Fruit fly (Drosophila melanogaster) Kc167 (cell line): ENCODE results near the gene Ilp4.

Experiments used
- Myc ChIP-seq: fragments of >200 bp; optimal IDR thresholded peaks from 2 replicates; lab custom pipeline; 2017; ENCODE audit warnings: missing external identifiers
- Sin3A ChIP-seq: fragments of >200 bp; optimal IDR thresholded peaks from 2 replicates; lab custom pipeline; 2018; ENCODE audit warnings: missing external identifiers
- h ChIP-seq: fragments of >200 bp; optimal IDR thresholded peaks from 3 replicates; lab custom pipeline; 2018; ENCODE audit warnings: missing external identifiers
- insv ChIP-seq: fragments of >200 bp; optimal IDR thresholded peaks from 3 replicates; lab custom pipeline; 2018; ENCODE audit warnings: missing external identifiers
- psq ChIP-seq: fragments of >200 bp; optimal IDR thresholded peaks from 2 replicates; lab custom pipeline; 2017; ENCODE audit warnings: missing external identifiers
- ttk ChIP-seq: sonication (Bioruptor generic); optimal IDR thresholded peaks from 2 replicates; lab custom pipeline; 2017; ENCODE audit warnings: missing external identifiers

Gene Ilp4

DNA sequence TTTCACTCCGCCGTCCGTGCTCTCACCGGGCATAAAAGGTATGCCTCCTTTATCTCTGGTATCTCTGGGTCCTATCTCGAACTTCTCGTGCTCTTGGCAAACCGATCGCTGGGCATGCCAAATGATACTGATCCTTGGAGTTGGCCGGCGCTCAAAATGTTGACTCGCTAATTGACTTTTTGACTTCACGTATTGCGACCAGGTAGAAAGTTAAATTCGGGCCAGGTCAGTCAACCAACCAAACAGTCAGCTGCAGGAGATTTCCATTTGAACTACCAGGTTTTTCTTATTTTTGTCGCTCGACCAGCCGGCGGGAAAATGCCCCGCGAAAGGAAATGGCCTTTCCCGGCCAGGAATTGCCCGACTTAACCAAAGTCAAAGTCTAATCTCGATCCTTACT is at the start of gene Ilp4:
Gene Ilp4, minus strand, starts transcription at position 139 of the 400 bp plus-strand sequence.
- no peak for TF ChIP-seq ttk (lab: Kevin White, UChicago)
- TF ChIP-seq psq (lab: Kevin White, UChicago), result no peak
- TF ChIP-seq h (lab: Kevin White, UChicago), result no peak
- TF ChIP-seq insv, result no peak
- no peak for TF ChIP-seq Myc (lab: Kevin White, UChicago)
- TF ChIP-seq Sin3A (lab: Kevin White, UChicago), result no peak

DNA sequence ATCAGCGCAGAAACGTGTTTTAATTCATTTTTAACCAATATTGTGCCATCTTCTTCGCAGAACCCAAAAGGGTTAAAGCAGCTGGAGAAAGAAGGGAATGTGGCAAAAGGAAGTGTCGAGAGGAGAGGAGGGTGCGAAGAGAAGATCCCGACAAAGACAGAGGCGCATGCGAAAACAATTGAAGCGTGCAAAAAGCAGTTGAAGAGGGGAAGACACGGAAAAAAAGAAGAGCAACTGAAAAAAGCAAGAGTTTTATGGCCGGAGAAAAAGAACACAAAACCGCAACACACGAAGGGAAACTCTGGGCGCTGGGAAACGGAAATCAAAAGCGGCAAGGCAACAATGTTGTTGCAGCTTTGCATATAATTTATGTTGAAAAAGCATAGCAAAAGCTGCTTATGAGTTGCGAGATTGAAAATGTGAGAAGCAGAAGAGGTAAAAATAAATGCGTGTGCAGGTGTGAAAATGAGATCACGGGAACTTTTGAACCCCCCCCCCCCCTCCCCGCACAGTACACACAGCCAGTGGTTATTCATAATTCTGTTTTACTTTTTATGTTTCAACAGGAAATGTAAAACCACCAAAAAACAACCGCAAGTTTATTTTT is 49.2 kb upstream of the Ilp4 start:
- TF ChIP-seq h (lab: Kevin White, UChicago) (no peak), psq (lab: Kevin White, UChicago) (no peak), Sin3A (lab: Kevin White, UChicago) (no peak), ttk (lab: Kevin White, UChicago) (no peak), Myc (lab: Kevin White, UChicago) (no peak), insv (no peak)

DNA sequence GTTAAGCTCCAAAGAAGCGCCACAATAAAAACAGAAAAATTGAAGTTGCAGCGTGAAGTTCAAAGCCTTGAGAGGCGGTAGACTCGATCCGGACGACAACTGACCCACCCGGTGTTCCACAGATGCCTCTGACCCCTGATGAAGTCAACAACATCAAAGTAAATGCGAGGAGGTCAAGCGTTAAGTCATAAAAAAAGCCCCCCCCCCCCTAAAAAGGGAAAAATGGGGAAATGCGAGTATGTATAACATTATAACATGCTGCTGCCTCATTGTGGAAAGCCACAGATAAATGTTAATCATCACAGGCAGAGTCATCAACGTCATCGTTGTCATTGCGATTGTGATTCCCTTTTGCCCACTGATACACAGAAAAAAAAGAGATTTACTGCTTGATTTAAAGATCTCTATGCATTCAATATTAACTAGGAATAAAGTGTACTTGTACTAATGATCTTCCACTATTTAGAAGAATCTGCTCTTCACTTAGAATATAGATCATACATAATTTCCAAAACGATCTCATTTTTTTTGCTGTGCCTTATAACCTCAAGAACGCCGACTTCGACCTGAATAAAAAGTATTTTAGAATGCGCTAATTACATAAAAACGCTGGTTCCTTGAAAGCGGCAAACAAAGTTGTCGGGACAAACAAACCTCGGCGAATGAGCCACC is 47.1 kb upstream of the Ilp4 start:
- TF ChIP-seq Myc (lab: Kevin White, UChicago), result no peak

DNA sequence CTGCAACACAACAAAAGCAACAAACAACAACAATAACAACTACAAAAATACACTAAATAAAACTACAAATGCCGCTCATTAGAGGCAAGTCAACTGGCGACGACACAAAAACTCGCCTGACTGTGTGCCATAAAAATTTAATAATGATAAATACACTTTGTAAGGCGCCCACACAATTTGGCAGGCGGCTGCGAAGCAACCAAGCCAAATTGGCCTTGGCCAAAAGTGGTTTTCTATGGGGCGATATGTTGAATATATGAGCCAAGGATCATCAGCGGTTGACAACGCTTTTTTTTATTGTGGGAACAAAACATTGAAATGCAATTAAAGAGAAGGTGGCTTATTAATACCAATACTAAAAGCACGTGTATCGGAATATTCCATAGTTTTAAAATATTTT is 46.1 kb upstream of the Ilp4 start:
- TF ChIP-seq ttk (lab: Kevin White, UChicago) (no peak), insv (no peak), Sin3A (lab: Kevin White, UChicago) (no peak), psq (lab: Kevin White, UChicago) (no peak), h (lab: Kevin White, UChicago) (no peak), Myc (lab: Kevin White, UChicago) (no peak)

DNA sequence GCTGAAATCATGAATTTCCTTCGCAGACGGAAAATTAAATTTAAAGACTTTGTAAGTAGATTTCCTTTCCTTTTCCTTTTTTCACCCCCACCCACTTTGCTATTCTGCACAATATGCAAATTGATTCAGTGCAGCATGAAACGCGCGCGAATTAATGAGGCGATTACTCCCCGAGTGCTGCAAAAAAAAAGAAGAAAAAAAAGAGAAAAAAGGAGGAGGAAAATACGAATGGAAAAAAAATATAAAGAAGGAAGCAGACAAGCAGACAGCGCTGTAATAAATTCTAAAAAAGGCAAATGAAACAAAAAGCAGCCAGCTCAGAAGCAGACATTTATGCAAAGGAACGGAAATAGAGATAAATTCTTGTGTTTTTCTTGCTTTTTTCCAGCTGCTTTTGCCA is 44.7 kb upstream of the Ilp4 start:
- no peak for TF ChIP-seq h (lab: Kevin White, UChicago)
- TF ChIP-seq Myc (lab: Kevin White, UChicago), result no peak
- no peak for TF ChIP-seq Sin3A (lab: Kevin White, UChicago)
- no peak for TF ChIP-seq psq (lab: Kevin White, UChicago)
- TF ChIP-seq insv, result no peak

DNA sequence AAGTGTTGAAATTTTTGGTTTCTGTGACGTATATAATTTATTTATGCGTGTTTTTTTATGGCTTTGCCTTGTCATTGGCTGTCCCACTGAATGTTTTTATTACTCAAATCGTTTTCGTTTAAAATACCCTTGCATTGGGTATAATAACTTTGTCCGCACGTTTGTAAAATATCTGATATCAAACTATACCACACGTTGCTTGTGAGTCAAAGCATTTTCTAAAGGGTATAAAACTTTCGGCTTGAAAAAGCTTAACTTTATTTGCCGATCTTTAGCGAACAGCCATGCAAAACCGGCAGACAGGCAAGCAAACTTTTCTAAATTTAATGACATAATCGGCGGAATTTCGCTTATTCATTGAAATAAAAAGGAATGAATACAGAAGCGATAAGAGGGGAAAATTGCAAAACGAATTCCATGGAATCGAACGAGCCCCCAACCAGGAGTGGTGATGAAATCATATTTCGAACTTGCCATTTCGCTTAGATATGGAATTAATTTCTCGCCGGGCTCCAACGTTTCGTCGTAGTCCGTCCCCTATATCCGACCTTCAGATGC is 43.4 kb upstream of the Ilp4 start:
- TF ChIP-seq insv (no peak), h (lab: Kevin White, UChicago) (no peak), psq (lab: Kevin White, UChicago) (no peak), Myc (lab: Kevin White, UChicago) (no peak), Sin3A (lab: Kevin White, UChicago) (no peak), ttk (lab: Kevin White, UChicago) (no peak)

DNA sequence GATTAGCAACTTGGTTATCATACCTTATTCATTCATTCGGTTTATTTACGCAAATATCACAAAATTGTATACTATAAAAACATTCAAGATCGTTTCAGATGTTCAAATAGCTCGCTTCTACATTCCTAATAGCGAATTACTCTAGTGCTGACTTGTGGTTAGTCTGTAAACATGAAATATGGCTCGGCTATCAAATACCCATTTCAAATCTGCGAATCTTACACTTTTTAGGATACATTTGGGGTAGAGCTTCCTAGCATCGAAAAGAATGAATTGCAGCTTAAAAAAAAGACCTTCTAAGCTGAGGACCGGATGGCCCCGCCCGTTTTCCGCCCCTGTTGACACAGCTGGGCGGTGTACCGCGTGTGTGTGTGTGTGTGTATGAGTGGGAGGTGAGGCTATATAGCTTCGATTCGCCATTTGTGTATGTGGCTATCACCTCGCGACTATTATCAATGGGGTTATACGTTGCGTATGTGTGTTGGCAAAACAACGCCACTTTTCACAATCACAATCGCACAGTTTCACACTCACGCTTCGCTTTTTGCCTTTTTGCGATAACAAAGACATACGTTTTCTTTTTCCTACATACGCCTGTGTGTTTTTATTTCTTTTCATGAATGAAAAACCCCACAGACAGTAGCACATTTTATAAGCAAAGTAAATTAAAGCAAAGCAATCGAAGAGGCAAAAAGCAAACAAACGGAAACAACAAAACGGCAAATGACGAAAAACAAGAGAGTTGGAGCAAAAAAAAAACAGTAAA is 42.7 kb upstream of the Ilp4 start:
- no peak for TF ChIP-seq h (lab: Kevin White, UChicago)
- TF ChIP-seq ttk (lab: Kevin White, UChicago), result no peak
- no peak for TF ChIP-seq Sin3A (lab: Kevin White, UChicago)
- TF ChIP-seq psq (lab: Kevin White, UChicago), result no peak
- no peak for TF ChIP-seq Myc (lab: Kevin White, UChicago)
- TF ChIP-seq insv, result no peak

DNA sequence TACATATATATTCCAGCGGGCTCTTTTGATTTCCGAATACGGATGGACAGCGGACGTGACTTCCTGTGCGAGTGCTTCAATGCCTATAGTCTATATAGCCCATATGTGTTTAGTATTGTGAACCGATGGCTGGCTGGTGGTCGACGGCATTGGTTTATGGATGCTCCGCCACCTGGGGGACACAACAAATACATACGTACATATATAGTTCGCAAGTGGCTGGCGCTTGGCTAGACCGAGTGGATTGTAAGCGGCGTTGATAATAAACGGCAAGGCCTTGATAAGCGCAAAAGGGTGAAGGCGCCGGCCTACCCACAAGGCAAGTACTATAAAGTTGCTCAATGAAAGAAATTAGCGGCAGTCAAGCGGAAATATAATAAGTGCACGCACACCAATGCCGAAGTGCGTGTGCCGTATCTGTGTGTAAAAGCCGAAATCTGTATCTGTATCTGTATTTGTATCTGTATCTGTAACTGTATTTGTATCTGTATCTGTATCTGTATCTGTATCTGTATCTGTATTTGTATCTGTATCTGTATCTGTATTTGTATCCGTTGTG is 42.0 kb upstream of the Ilp4 start:
- TF ChIP-seq psq (lab: Kevin White, UChicago) (no peak), Sin3A (lab: Kevin White, UChicago) (no peak), ttk (lab: Kevin White, UChicago) (no peak), h (lab: Kevin White, UChicago) (no peak), Myc (lab: Kevin White, UChicago) (no peak), insv (no peak)

DNA sequence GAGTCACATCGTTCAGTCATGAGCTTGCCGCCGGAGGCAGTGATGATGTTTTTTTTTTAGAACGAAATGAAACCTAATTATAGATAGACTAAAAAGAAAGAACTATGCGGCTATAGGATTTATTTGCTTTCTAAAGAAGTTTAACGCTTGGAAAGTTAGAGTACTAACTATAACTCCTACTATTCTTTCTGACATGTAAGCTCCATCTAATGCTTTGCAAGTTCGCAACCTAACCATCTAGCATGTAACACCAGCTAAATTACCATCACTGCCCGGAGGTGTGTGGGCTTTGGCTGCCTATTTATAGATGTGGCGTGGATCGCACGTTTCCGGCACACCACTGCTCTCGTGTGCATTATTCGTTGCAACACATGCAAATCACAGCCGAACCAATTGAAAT is 38.0 kb upstream of the Ilp4 start:
- TF ChIP-seq psq (lab: Kevin White, UChicago), result no peak
- TF ChIP-seq insv, result no peak
- no peak for TF ChIP-seq h (lab: Kevin White, UChicago)

DNA sequence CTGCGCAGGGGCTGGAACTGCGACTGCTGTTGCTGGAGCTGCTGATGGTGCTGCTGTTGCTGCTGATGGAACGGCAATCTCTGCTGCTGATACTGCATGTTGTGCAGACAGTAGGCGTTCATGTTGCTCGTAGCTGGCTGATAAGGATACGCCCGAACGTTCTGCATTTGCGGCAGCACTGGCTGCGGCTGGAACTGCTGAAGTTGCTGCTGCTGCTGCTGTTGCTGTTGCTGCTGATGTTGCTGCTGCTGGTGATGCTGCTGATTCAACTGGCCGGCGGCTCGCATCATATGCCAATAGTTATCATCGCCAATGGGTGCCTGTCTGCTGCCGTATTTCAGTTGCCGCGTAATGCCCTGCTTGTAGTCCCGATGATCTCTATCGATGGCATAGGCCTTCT is 36.6 kb upstream of the Ilp4 start:
- TF ChIP-seq Myc (lab: Kevin White, UChicago), result no peak
- TF ChIP-seq Sin3A (lab: Kevin White, UChicago), result no peak
- TF ChIP-seq h (lab: Kevin White, UChicago), result no peak
- no peak for TF ChIP-seq psq (lab: Kevin White, UChicago)
- TF ChIP-seq insv, result no peak
- no peak for TF ChIP-seq ttk (lab: Kevin White, UChicago)

DNA sequence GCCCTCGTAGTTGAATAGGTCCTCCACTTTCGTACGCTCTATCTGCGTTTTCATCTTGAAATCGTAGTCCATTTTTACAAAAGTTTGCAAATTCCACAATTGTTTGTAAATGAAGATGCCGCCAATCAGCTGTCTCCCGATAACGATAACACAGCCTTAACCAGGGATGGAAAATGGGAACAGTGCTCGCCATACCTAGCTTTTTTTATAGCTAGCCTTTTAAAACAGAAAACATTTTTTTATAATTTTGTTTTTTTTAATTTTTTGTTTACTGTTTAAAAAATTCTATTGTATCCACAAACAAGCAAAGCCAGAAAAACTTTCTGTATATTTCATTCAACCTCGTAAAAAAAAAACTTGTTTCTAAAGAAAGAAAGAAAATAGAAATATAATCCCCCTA is 34.5 kb upstream of the Ilp4 start, which contains the start of gene Cdk8:
Gene Cdk8, minus strand, starts transcription at position 137 of the 400 bp plus-strand sequence.
- TF ChIP-seq psq (lab: Kevin White, UChicago) (no peak), Sin3A (lab: Kevin White, UChicago) (no peak), Myc (lab: Kevin White, UChicago) (no peak), h (lab: Kevin White, UChicago) (no peak), insv (no peak), ttk (lab: Kevin White, UChicago) (no peak)
